Fruit fly (Drosophila melanogaster): ENCODE results near the gene Cpr64Ac.

Cpr64Ac gene

dm6 chr3L:4259102-4259558 is 46.4 kb upstream of the Cpr64Ac start, which contains the start of the genes CG15011 and CG1309 (continued):
- TF ChIP-seq nerfin-2 (GFP tag; IDR thresholded peaks at IDR 0.05; ENCODE audit: partially characterized antibody) = no peak
- peak; percentile 31 for TF ChIP-seq CG2202 (tag; optimal IDR thresholded peaks at IDR 0.05)
- TF ChIP-seq vnd (GFP tag; IDR thresholded peaks at IDR 0.05; ENCODE audit: partially characterized antibody) = no peak
- no peak for TF ChIP-seq CG6175 (GFP tag; IDR thresholded peaks at IDR 0.05)
- TF ChIP-seq vvl (GFP tag; IDR thresholded peaks at IDR 0.05) = peak; percentile 84
- peak; percentile 84 for TF ChIP-seq CG11504 (tag; optimal IDR thresholded peaks at IDR 0.05)
- peak; percentile 72 to 87 for TF ChIP-seq crp (GFP tag; optimal IDR thresholded peaks at IDR 0.05)
- TF ChIP-seq Lhr (GFP tag; optimal IDR thresholded peaks at IDR 0.05) = peak; percentile 31
- no peak for TF ChIP-seq sna (GFP tag; IDR thresholded peaks at IDR 0.05; ENCODE audit: partially characterized antibody)
- no peak for TF ChIP-seq Dip2 (GFP tag; IDR thresholded peaks at IDR 0.05)
- peak; percentile 0 for TF ChIP-seq CG6765 (GFP tag; optimal IDR thresholded peaks at IDR 0.05)
- no peak for TF ChIP-seq ara (GFP tag; IDR thresholded peaks at IDR 0.05)
- TF ChIP-seq CG16815 (GFP tag; optimal IDR thresholded peaks at IDR 0.05) = peak; percentile 60
- no peak for TF ChIP-seq gt (GFP tag; IDR thresholded peaks at IDR 0.05)
- no peak for TF ChIP-seq Hey (tag; optimal IDR thresholded peaks at IDR 0.05)
- peak; percentile 92 for TF ChIP-seq sug (tag; optimal IDR thresholded peaks at IDR 0.05)
- TF ChIP-seq da (GFP tag; optimal IDR thresholded peaks at IDR 0.05) = peak; percentile 87
- no peak for TF ChIP-seq CG8359 (GFP tag; optimal IDR thresholded peaks at IDR 0.05; ENCODE audit: borderline replicate concordance)
- TF ChIP-seq CG6791 (GFP tag; IDR thresholded peaks at IDR 0.05; ENCODE audit: partially characterized antibody) = no peak
- peak; percentile 55 for TF ChIP-seq CG1529 (GFP tag; optimal IDR thresholded peaks at IDR 0.05)
- peak; percentile 61 for TF ChIP-seq CG3407 (GFP tag; optimal IDR thresholded peaks at IDR 0.05)
- peak; percentile 100 for TF ChIP-seq CG15514 (GFP tag; optimal IDR thresholded peaks at IDR 0.05)
- TF ChIP-seq CG7556 (GFP tag; optimal IDR thresholded peaks at IDR 0.05) = peak; percentile 75
- peak; percentile 83 for TF ChIP-seq lmd (GFP tag; IDR thresholded peaks at IDR 0.05)
- no peak for TF ChIP-seq CG11696 (GFP tag; IDR thresholded peaks at IDR 0.05)
- peak; percentile 69 for TF ChIP-seq knrl (GFP tag; IDR thresholded peaks at IDR 0.05; ENCODE audit: partially characterized antibody)
- peak; percentile 43 for TF ChIP-seq CG4730 (GFP tag; IDR thresholded peaks at IDR 0.05)
- TF ChIP-seq CG10267 (tag; optimal IDR thresholded peaks at IDR 0.05) = peak; percentile 81
- no peak for TF ChIP-seq tna (GFP tag; IDR thresholded peaks at IDR 0.05; ENCODE audit: partially characterized antibody)
- TF ChIP-seq pho (GFP tag; optimal IDR thresholded peaks at IDR 0.05) = peak; percentile 91
- peak; percentile 66 for TF ChIP-seq GATAe (GFP tag; conservative IDR thresholded peaks at IDR 0.05)
- TF ChIP-seq Doc3 (GFP tag; IDR thresholded peaks at IDR 0.05; ENCODE audit: partially characterized antibody) = 0 out of 3 replicates have a peak, but pooled peaks have one; percentile 40
- peak; percentile 81 for TF ChIP-seq CG1647 (GFP tag; optimal IDR thresholded peaks at IDR 0.05)
- no peak for TF ChIP-seq CG4360 (GFP tag; IDR thresholded peaks at IDR 0.05)
- peak; percentile 82 for TF ChIP-seq CG9609 (GFP tag; optimal IDR thresholded peaks at IDR 0.05)
- peak; percentile 72 for TF ChIP-seq Dbx (GFP tag; IDR thresholded peaks at IDR 0.05)
- peak; percentile 82 for TF ChIP-seq CG12744 (GFP tag; optimal IDR thresholded peaks at IDR 0.05)
- peak; percentile 87 for TF ChIP-seq bab2 (GFP tag; optimal IDR thresholded peaks at IDR 0.05)
- TF ChIP-seq Usf (GFP tag; optimal IDR thresholded peaks at IDR 0.05) = peak; percentile 51
- TF ChIP-seq CG33213 (GFP tag; optimal IDR thresholded peaks at IDR 0.05) = peak; percentile 75
- peak; percentile 83 for TF ChIP-seq CG14441 (GFP tag; IDR thresholded peaks at IDR 0.05)
- peak; percentile 63 for TF ChIP-seq CG3995 (GFP tag; optimal IDR thresholded peaks at IDR 0.05)
- TF ChIP-seq CG3065 (GFP tag; optimal IDR thresholded peaks at IDR 0.05) = peak; percentile 54
- TF ChIP-seq CG14860 (GFP tag; IDR thresholded peaks at IDR 0.05; ENCODE audit: partially characterized antibody) = no peak
- no peak for TF ChIP-seq Dref (GFP tag; IDR thresholded peaks at IDR 0.05)
- TF ChIP-seq CG2129 (GFP tag; IDR thresholded peaks at IDR 0.05; ENCODE audit: partially characterized antibody) = no peak
- no peak for TF ChIP-seq ato (GFP tag; IDR thresholded peaks at IDR 0.05; ENCODE audit: partially characterized antibody)
- peak; percentile 66 for TF ChIP-seq Nf-YB (GFP tag; optimal IDR thresholded peaks at IDR 0.05)
- peak; percentile 76 for TF ChIP-seq CG2116 (GFP tag; optimal IDR thresholded peaks at IDR 0.05)
- no peak for TF ChIP-seq Deaf1 (tag; optimal IDR thresholded peaks at IDR 0.05)

All from whole organism, embryonic.